Worm (Caenorhabditis elegans): ENCODE results near the gene klp-19.
A peak's percentile ranks its signal among the peaks of the same experiment; 100 is the strongest.

DNA sequence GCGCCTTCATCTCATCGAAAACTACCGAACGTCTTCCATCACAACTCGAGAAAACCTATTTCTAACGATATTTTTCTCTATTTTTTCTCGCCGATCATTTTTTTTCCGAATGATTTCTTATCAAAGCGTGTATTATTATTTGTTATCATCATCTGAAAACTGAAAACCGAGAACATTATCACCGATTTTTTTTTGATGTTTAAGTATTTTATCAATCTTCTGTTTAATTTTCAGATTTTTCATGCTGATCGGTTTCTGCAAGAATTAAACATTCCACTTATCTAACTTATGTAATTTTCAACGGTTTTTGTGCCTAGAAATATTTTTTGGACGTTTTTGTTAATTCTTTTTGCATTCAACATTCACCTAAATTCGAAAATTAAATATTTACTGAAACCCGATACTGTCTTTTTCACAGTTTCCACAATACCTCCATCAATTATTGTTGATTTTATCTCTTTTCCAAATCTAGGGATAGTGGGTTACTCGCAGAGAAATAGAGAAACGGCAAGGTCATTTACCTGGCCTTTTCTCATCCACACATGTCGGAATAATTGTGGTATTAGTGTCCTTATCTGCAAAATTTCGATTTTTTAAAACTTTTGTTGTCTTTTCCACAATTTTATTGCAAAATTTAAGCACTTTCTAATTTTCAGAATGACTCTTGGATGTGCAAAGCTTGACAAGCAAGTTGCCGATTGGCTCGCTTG, 8.2 kb downstream of the klp-19 start, which contains the start of gene pgm-2:
- no peak for TF ChIP-seq ceh-82 (tag; optimal IDR thresholded peaks at IDR 0.05)
- peak; percentile 17 for TF ChIP-seq mep-1 (tag; optimal IDR thresholded peaks at IDR 0.05)

Measured in whole organism, L4 larva.